Fruit fly (Drosophila melanogaster): ENCODE results near the gene GstD1.
A peak's percentile ranks its signal among the peaks of the same experiment; 100 is the strongest.

GstD1 gene

dm6 chr3R:12402935-12403334 is 33.9 kb upstream of the GstD1 start (continued):
- TF ChIP-seq cad (GFP tag; optimal IDR thresholded peaks at IDR 0.05) (no peak), Aef1 (GFP tag; IDR thresholded peaks at IDR 0.05) (peak; percentile 95), CG1233 (GFP tag; optimal IDR thresholded peaks at IDR 0.05) (peak; percentile 98), Usf (GFP tag; optimal IDR thresholded peaks at IDR 0.05) (peak; percentile 93), Vsx1 (GFP tag; optimal IDR thresholded peaks at IDR 0.05) (peak; percentile 92), CG15073 (GFP tag; optimal IDR thresholded peaks at IDR 0.05) (peak; percentile 76), pho (GFP tag; optimal IDR thresholded peaks at IDR 0.05) (peak; percentile 91), CG12299 (tag; optimal IDR thresholded peaks at IDR 0.05) (peak; percentile 98), CG10654 (GFP tag; optimal IDR thresholded peaks at IDR 0.05) (peak; percentile 97), sug (tag; optimal IDR thresholded peaks at IDR 0.05) (peak; percentile 97), zfh1 (GFP tag; IDR thresholded peaks at IDR 0.05) (peak; percentile 99), CG1792 (GFP tag; optimal IDR thresholded peaks at IDR 0.05) (peak; percentile 97), gcm (GFP tag; optimal IDR thresholded peaks at IDR 0.05) (peak; percentile 98), tll (GFP tag; optimal IDR thresholded peaks at IDR 0.05) (peak in 1 of 2 experiments; percentile 76), toy (GFP tag; IDR thresholded peaks at IDR 0.05) (peak; percentile 84), dan (GFP tag; IDR thresholded peaks at IDR 0.05) (peak; percentile 47; the same call in 1 of the 2 replicates), CG6791 (GFP tag; IDR thresholded peaks at IDR 0.05; ENCODE audit: partially characterized antibody) (no peak), H15 (GFP tag; IDR thresholded peaks at IDR 0.05) (peak; percentile 92), CG15696 (tag; optimal IDR thresholded peaks at IDR 0.05) (peak; percentile 100), Kr (GFP tag; optimal IDR thresholded peaks at IDR 0.05) (peak; percentile 36), ham (GFP tag; IDR thresholded peaks at IDR 0.05) (peak; percentile 57; the same call in 1 of the 2 replicates), Hand (GFP tag; optimal IDR thresholded peaks at IDR 0.05) (peak; percentile 92), nerfin-2 (GFP tag; IDR thresholded peaks at IDR 0.05; ENCODE audit: partially characterized antibody) (no peak), cwo (GFP tag; optimal IDR thresholded peaks at IDR 0.05) (peak; percentile 94), CG3065 (GFP tag; optimal IDR thresholded peaks at IDR 0.05) (peak; percentile 89), Opbp (GFP tag; IDR thresholded peaks at IDR 0.05; ENCODE audit: partially characterized antibody) (no peak), Dek (tag; optimal IDR thresholded peaks at IDR 0.05) (peak; percentile 97), Rx (GFP tag; IDR thresholded peaks at IDR 0.05) (peak; percentile 94), jigr1 (GFP tag; IDR thresholded peaks at IDR 0.05) (peak; percentile 76; the same call in 2 of the 3 replicates), sob (GFP tag; IDR thresholded peaks at IDR 0.05) (peak; percentile 97), al (GFP tag; IDR thresholded peaks at IDR 0.05) (peak; percentile 87), CG31441 (GFP tag; IDR thresholded peaks at IDR 0.05) (peak; percentile 99), tap (tag; optimal IDR thresholded peaks at IDR 0.05) (peak; percentile 99), cas (GFP tag; IDR thresholded peaks at IDR 0.05) (peak; percentile 89), mam (GFP tag; optimal IDR thresholded peaks at IDR 0.05) (peak; percentile 92), CG11723 (GFP tag; optimal IDR thresholded peaks at IDR 0.05) (peak; percentile 94), Sry-δ (GFP tag; optimal IDR thresholded peaks at IDR 0.05) (peak; percentile 66), CG15011 (GFP tag; optimal IDR thresholded peaks at IDR 0.05) (peak; percentile 94), Gsc (GFP tag; IDR thresholded peaks at IDR 0.05) (no peak), CG9797 (GFP tag; optimal IDR thresholded peaks at IDR 0.05) (peak; percentile 41), sens (GFP tag) (peak; percentile 99), Hmr (GFP tag; optimal IDR thresholded peaks at IDR 0.05) (peak; percentile 97), klu (GFP tag; IDR thresholded peaks at IDR 0.05) (peak; percentile 86), CG4854 (GFP tag; optimal IDR thresholded peaks at IDR 0.05) (peak; percentile 99), CG11085 (GFP tag; IDR thresholded peaks at IDR 0.05) (peak; percentile 88), abd-A (tag; optimal IDR thresholded peaks at IDR 0.05) (no peak), gfzf (GFP tag; optimal IDR thresholded peaks at IDR 0.05) (peak; percentile 23), CkIIα-i1 (GFP tag; IDR thresholded peaks at IDR 0.05) (peak; percentile 71; the same call in 1 of the 2 replicates), ATbp (GFP tag; optimal IDR thresholded peaks at IDR 0.05) (peak; percentile 99), Mes4 (GFP tag; optimal IDR thresholded peaks at IDR 0.05) (peak; percentile 93), CG34422 (GFP tag; IDR thresholded peaks at IDR 0.05) (peak; percentile 96)
